Worm (Caenorhabditis elegans): ENCODE measurements around the gene str-88.

DNA sequence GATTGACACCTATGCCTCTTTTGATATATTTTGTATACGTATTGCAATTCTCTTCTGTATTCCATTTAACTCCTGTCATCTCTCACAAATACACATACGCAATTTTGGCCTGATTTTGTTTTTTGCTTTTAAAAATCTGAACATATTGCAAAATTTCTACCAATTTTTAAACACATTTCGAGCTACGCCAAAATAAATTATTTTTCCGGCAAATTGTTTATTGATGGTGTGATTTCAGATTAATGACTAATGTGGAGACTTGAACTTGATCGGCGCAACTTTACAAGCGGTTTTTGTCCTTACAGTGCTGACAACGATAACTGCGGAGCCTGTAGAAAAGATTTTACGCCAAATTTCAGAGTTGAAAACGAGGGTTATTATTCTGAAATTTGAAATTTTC lies 13.5 kb upstream of the str-88 start:
- TF ChIP-seq lin-13 (tag; optimal IDR thresholded peaks at IDR 0.05), result no peak
- TF ChIP-seq nhr-76 (tag; optimal IDR thresholded peaks at IDR 0.05), result no peak
- no peak for TF ChIP-seq lsy-2 (tag; optimal IDR thresholded peaks at IDR 0.05)
- no peak for TF ChIP-seq cnd-1 (tag; optimal IDR thresholded peaks at IDR 0.05)
- TF ChIP-seq ceh-39 (tag; optimal IDR thresholded peaks at IDR 0.05), result no peak
- TF ChIP-seq zip-8 (tag; optimal IDR thresholded peaks at IDR 0.05), result no peak
- TF ChIP-seq sem-2 (GFP tag; optimal IDR thresholded peaks at IDR 0.05), result no peak
- no peak for TF ChIP-seq unc-62 (GFP tag; optimal IDR thresholded peaks at IDR 0.05)
- TF ChIP-seq ztf-11 (tag; optimal IDR thresholded peaks at IDR 0.05), result no peak
- TF ChIP-seq ces-1 (GFP tag; optimal IDR thresholded peaks at IDR 0.05), result no peak
- no peak for TF ChIP-seq snpc-4 (tag; optimal IDR thresholded peaks at IDR 0.05)
- TF ChIP-seq mab-5 (tag; optimal IDR thresholded peaks at IDR 0.05), result no peak
- TF ChIP-seq sptf-1 (tag; optimal IDR thresholded peaks at IDR 0.05), result no peak
- no peak for TF ChIP-seq ceh-43 (GFP tag; optimal IDR thresholded peaks at IDR 0.05)

Measured in whole organism, mixed stage, embryonic.